Worm (Caenorhabditis elegans) whole organism, L2 larva: ENCODE measurements around the gene sipa-1.

Experiments used
- C34F6.9 ChIP-seq: fragments of 150-350 bp; optimal IDR thresholded peaks from 2 replicates; lab custom pipeline; 2014; ENCODE audit warnings: missing biosample characterization, missing genetic modification characterization
- R02D3.7 ChIP-seq: fragments of 150-350 bp; optimal IDR thresholded peaks from 2 replicates; lab custom pipeline; 2014; ENCODE audit warnings: missing biosample characterization, missing genetic modification characterization
- ZK546.5 ChIP-seq: sonication (generic microtip); optimal IDR thresholded peaks from 2 replicates; lab custom pipeline; 2017; ENCODE audit warnings: missing biosample characterization, missing genetic modification characterization
- alr-1 ChIP-seq: fragments of 150-350 bp; optimal IDR thresholded peaks from 2 replicates; lab custom pipeline; 2014; ENCODE audit warnings: missing biosample characterization, missing genetic modification characterization
- ama-1 ChIP-seq: fragments of 150-350 bp; optimal IDR thresholded peaks from 2 replicates; lab custom pipeline; 2018; ENCODE audit warnings: inconsistent platforms
- blmp-1 ChIP-seq: sonication (generic microtip); optimal IDR thresholded peaks from 2 replicates; lab custom pipeline; 2017; ENCODE audit warnings: missing genetic modification characterization, mild to moderate bottlenecking, missing compliant biosample characterization, antibody characterized with exemption, moderate library complexity; ENCODE audit not compliant: insufficient read depth
- ceh-16 ChIP-seq: fragments of 150-350 bp; optimal IDR thresholded peaks from 2 replicates; lab custom pipeline; 2014; ENCODE audit warnings: missing biosample characterization, missing genetic modification characterization
- crh-2 ChIP-seq: sonication (generic microtip); optimal IDR thresholded peaks from 2 replicates; lab custom pipeline; 2017; ENCODE audit warnings: missing biosample characterization, missing genetic modification characterization
- dmd-4 ChIP-seq: sonication (generic microtip); optimal IDR thresholded peaks from 2 replicates; lab custom pipeline; 2017; ENCODE audit warnings: missing biosample characterization, missing genetic modification characterization
- elt-1 ChIP-seq: fragments of 150-350 bp; optimal IDR thresholded peaks from 2 replicates; lab custom pipeline; 2014; ENCODE audit warnings: missing biosample characterization, missing genetic modification characterization
- elt-3 ChIP-seq: sonication (generic microtip); optimal IDR thresholded peaks from 2 replicates; lab custom pipeline; 2017; ENCODE audit warnings: missing biosample characterization, missing genetic modification characterization
- fos-1 ChIP-seq: fragments of 150-350 bp; optimal IDR thresholded peaks from 2 replicates; lab custom pipeline; 2014; ENCODE audit warnings: missing biosample characterization, missing genetic modification characterization
- gmeb-1 ChIP-seq: fragments of 150-350 bp; optimal IDR thresholded peaks from 2 replicates; lab custom pipeline; 2014; ENCODE audit warnings: missing biosample characterization, missing genetic modification characterization
- lin-39 ChIP-seq: fragments of 150-350 bp; optimal IDR thresholded peaks from 2 replicates; lab custom pipeline; 2014; ENCODE audit warnings: missing biosample characterization, missing genetic modification reagents, missing genetic modification characterization
- lsy-2 ChIP-seq, 2 experiments: fragments of 150-350 bp in 1 of 2; sonication (generic microtip) in 1 of 2; optimal IDR thresholded peaks; 2 replicates each; lab custom pipeline; 2014 to 2017; ENCODE audit warnings: missing biosample characterization in 2 of 2, missing genetic modification characterization in 2 of 2
- mab-5 ChIP-seq: fragments of 150-350 bp; optimal IDR thresholded peaks from 2 replicates; lab custom pipeline; 2014; ENCODE audit warnings: missing biosample characterization, missing genetic modification characterization
- mdl-1 ChIP-seq, 2 experiments: fragments of 150-350 bp in 1 of 2; sonication (generic microtip) in 1 of 2; optimal IDR thresholded peaks; 2 replicates each; lab custom pipeline; 2017; ENCODE audit warnings: missing biosample characterization in 2 of 2, missing genetic modification characterization in 2 of 2
- nhr-11 ChIP-seq: fragments of 150-350 bp; optimal IDR thresholded peaks from 2 replicates; lab custom pipeline; 2014; ENCODE audit warnings: missing biosample characterization, missing genetic modification characterization
- nhr-12 ChIP-seq: fragments of 150-350 bp; optimal IDR thresholded peaks from 2 replicates; lab custom pipeline; 2014; ENCODE audit warnings: missing biosample characterization, missing genetic modification characterization
- nhr-129 ChIP-seq: fragments of 150-350 bp; optimal IDR thresholded peaks from 2 replicates; lab custom pipeline; 2014; ENCODE audit warnings: missing biosample characterization, missing genetic modification characterization
- nhr-21 ChIP-seq: fragments of 150-350 bp; optimal IDR thresholded peaks from 2 replicates; lab custom pipeline; 2014; ENCODE audit warnings: missing biosample characterization, missing genetic modification characterization
- nhr-23 ChIP-seq: fragments of 150-350 bp; optimal IDR thresholded peaks from 2 replicates; lab custom pipeline; 2014; ENCODE audit warnings: missing biosample characterization, missing genetic modification reagents, missing genetic modification characterization
- nhr-25 ChIP-seq: fragments of 150-350 bp; sonication (generic microtip); optimal IDR thresholded peaks from 3 replicates; lab custom pipeline; 2014; ENCODE audit warnings: missing biosample characterization, missing genetic modification characterization
- nhr-6 ChIP-seq: fragments of 150-350 bp; optimal IDR thresholded peaks from 2 replicates; lab custom pipeline; 2014; ENCODE audit warnings: missing biosample characterization, missing genetic modification characterization
- nhr-77 ChIP-seq: fragments of 150-350 bp; optimal IDR thresholded peaks from 2 replicates; lab custom pipeline; 2014; ENCODE audit warnings: missing biosample characterization, missing genetic modification characterization
- skn-1 ChIP-seq: sonication (generic microtip); optimal IDR thresholded peaks from 2 replicates; lab custom pipeline; 2017; ENCODE audit warnings: missing biosample characterization, missing genetic modification characterization
- sma-3 ChIP-seq: sonication (generic microtip); optimal IDR thresholded peaks from 2 replicates; lab custom pipeline; 2016; ENCODE audit warnings: missing genetic modification reagents, missing genetic modification characterization, missing compliant biosample characterization
- sma-9 ChIP-seq, 2 experiments: fragments of 150-350 bp in 1 of 2; sonication (generic microtip) in 1 of 2; optimal IDR thresholded peaks; 2 replicates each; lab custom pipeline; 2014 to 2016; ENCODE audit warnings: missing genetic modification characterization in 2 of 2, mild to moderate bottlenecking in 1 of 2, missing biosample characterization in 1 of 2, missing compliant biosample characterization in 1 of 2, missing genetic modification reagents in 1 of 2, moderate library complexity in 1 of 2
- snpc-4 ChIP-seq: fragments of 150-350 bp; optimal IDR thresholded peaks from 2 replicates; lab custom pipeline; 2014; ENCODE audit warnings: missing biosample characterization, missing genetic modification characterization
- unc-55 ChIP-seq: fragments of 150-350 bp; sonication (generic microtip); optimal IDR thresholded peaks from 3 replicates; lab custom pipeline; 2014; ENCODE audit warnings: missing biosample characterization, missing genetic modification reagents, missing genetic modification characterization
- unc-62 ChIP-seq: fragments of 150-350 bp; optimal IDR thresholded peaks from 2 replicates; lab custom pipeline; 2014; ENCODE audit warnings: missing biosample characterization, missing genetic modification reagents, missing genetic modification characterization
- zag-1 ChIP-seq: fragments of 150-350 bp; optimal IDR thresholded peaks from 2 replicates; lab custom pipeline; 2014; ENCODE audit warnings: missing biosample characterization, missing genetic modification characterization
- ztf-1 ChIP-seq: fragments of 200-800 bp; sonication (Bioruptor generic); conservative IDR thresholded peaks from 2 replicates; pipeline ENCODE4 v1.3.6; 2022; ENCODE audit warnings: missing genetic modification characterization, missing compliant biosample characterization
- ztf-11 ChIP-seq: sonication (generic microtip); optimal IDR thresholded peaks from 2 replicates; lab custom pipeline; 2017; ENCODE audit warnings: missing biosample characterization, missing genetic modification characterization

Gene sipa-1

DNA sequence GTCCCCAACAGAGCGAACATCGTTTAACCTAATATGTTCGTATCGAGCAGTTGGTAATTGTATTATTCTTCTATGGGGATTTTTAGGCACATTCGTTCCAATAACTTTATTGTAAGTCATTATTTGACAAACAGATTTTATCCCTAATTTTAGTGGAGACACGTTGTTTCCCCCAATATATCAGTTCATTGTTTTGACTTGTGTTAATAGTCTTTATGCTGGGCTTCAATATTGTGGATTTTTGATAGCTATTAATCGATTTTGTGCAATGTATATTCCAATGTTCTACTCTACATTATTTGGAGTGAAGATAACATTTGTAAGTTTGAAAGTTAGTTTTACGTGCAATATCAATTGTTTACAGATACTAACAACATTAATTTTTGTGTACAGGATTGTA is 43.2 kb downstream of the sipa-1 start:
- TF ChIP-seq ztf-11 (tag; lab: Kevin White, UChicago) (no peak), snpc-4 (tag; lab: Kevin White, UChicago) (no peak), nhr-129 (tag; lab: Kevin White, UChicago) (no peak), R02D3.7 (tag; lab: Kevin White, UChicago) (no peak), lin-39 (no peak), lsy-2 (tag; optimal IDR thresholded peaks at IDR 0.05; lab: Kevin White, UChicago) (no peak), nhr-23 (tag; lab: Kevin White, UChicago) (no peak), unc-62 (GFP tag; lab: Kevin White, UChicago) (no peak), dmd-4 (no peak), nhr-12 (tag; lab: Kevin White, UChicago) (no peak), C34F6.9 (tag; lab: Kevin White, UChicago) (no peak), nhr-6 (tag; lab: Kevin White, UChicago) (no peak)

DNA sequence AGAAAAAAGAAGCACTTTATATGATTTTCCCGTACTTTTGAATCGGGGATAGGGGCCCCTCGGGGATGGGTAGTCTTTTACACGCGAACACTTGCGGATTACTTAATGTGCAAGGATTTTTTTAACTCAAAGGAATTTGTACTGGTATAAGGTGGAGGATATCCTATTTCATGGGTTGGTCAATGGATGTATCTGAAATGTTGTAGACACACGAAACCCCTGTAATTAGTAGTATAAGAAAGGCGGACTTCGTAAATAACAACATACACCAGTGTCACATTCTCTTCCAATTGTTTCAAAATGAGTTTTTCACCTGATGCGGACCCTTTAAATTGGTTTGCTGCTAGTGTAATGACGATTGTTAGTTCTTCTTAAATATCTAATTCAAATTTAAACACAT is 43.7 kb downstream of the sipa-1 start, which contains the start of gene srx-80:
Gene srx-80 (plus strand): TSS at position 301 of the 400 bp plus-strand sequence.
- TF ChIP-seq skn-1 (tag; lab: Kevin White, UChicago) = no peak
- TF ChIP-seq nhr-77 (tag; lab: Kevin White, UChicago) = no peak
- no peak for TF ChIP-seq dmd-4
- TF ChIP-seq unc-55 (GFP tag; lab: Kevin White, UChicago) = no peak
- TF ChIP-seq crh-2 (tag; lab: Kevin White, UChicago) = no peak
- TF ChIP-seq ama-1 (lab: Kevin White, UChicago) = no peak
- TF ChIP-seq mab-5 = no peak
- no peak for TF ChIP-seq unc-62 (GFP tag; lab: Kevin White, UChicago)
- TF ChIP-seq nhr-11 = no peak
- no peak for TF ChIP-seq alr-1 (tag; lab: Kevin White, UChicago)
- TF ChIP-seq lsy-2 (tag; optimal IDR thresholded peaks at IDR 0.05; lab: Kevin White, UChicago) = no peak
- TF ChIP-seq gmeb-1 (tag; lab: Kevin White, UChicago) = no peak
- no peak for TF ChIP-seq snpc-4 (tag; lab: Kevin White, UChicago)
- no peak for TF ChIP-seq nhr-12 (tag; lab: Kevin White, UChicago)
- no peak for TF ChIP-seq ZK546.5
- TF ChIP-seq zag-1 = no peak
- no peak for TF ChIP-seq lin-39
- TF ChIP-seq mdl-1 (tag; optimal IDR thresholded peaks at IDR 0.05; lab: Kevin White, UChicago) = no peak
- TF ChIP-seq blmp-1 (tag; lab: Kevin White, UChicago) = no peak

DNA sequence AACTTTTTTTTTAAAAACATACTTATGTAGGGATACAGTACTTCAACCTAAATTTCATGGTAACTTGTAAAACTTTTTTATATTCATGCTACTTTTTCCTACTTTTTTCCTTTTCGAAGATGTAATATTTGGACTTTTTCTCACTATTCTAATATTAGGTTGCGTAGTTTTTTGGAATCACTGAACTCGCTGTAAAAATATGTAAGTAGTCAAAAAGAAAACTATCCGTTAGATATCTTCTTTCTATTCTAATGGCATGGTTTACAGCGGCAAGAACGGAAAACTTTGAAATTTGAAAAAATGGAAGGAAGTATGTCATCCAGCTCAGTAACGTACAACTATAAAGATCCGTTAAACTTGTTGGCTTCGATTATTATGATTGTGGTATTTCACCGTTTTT is 47.7 kb downstream of the sipa-1 start, which contains the start of gene srx-82:
Gene srx-82 (plus strand): TSS at position 301 of the 400 bp plus-strand sequence.
- TF ChIP-seq elt-1 (tag; lab: Kevin White, UChicago) (no peak), nhr-25 (tag; lab: Kevin White, UChicago) (no peak), lsy-2 (tag; optimal IDR thresholded peaks at IDR 0.05; lab: Kevin White, UChicago) (no peak), mdl-1 (tag; optimal IDR thresholded peaks at IDR 0.05; lab: Kevin White, UChicago) (no peak), ztf-11 (tag; lab: Kevin White, UChicago) (no peak), skn-1 (tag; lab: Kevin White, UChicago) (no peak), nhr-23 (tag; lab: Kevin White, UChicago) (no peak)

- TF ChIP-seq nhr-21 (tag; lab: Kevin White, UChicago) (peak; percentile 49), crh-2 (tag; lab: Kevin White, UChicago) (peak; percentile 37), ceh-16 (tag; lab: Kevin White, UChicago) (peak; percentile 58), ama-1 (lab: Kevin White, UChicago) (no peak), fos-1 (tag; lab: Kevin White, UChicago) (peak; percentile 32), gmeb-1 (tag; lab: Kevin White, UChicago) (no peak), sma-9 (GFP tag; optimal IDR thresholded peaks at IDR 0.05; lab: Kevin White, UChicago) (peak; percentile 84), sma-9 (tag; optimal IDR thresholded peaks at IDR 0.05; lab: Kevin White, UChicago) (no peak), sma-3 (peak; percentile 75), snpc-4 (tag; lab: Kevin White, UChicago) (peak; percentile 95), elt-3 (tag; lab: Kevin White, UChicago) (no peak)
Observed at ce11 chrV:11585122-11585521, 52.0 kb downstream of the sipa-1 start.

DNA sequence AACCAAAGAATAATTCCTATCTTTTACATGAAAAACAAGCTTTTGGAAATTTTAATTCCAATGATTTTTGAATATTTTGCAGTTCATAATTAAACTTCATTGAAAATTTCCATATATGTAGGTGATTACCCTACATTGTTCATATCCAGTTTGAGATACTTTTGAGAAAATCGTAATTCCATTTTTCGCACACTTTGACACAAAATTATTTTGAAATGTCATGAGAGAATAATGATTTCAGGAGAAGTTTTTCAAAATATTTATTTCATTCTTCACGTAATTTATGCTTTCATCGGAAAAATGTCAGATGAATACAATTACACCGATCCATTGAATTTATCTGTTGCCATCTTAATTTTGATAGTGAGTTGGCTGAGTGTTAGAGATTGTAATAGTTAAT is 53.9 kb downstream of the sipa-1 start, which contains the start of gene srx-88:
Gene srx-88 (plus strand): TSS at position 301 of the 400 bp plus-strand sequence.
- TF ChIP-seq fos-1 (tag; lab: Kevin White, UChicago) = no peak
- no peak for TF ChIP-seq zag-1
- no peak for TF ChIP-seq ztf-1 (GFP tag; lab: Robert Waterston, UW)
- TF ChIP-seq lsy-2 (tag; optimal IDR thresholded peaks at IDR 0.05; lab: Kevin White, UChicago) = no peak
- TF ChIP-seq crh-2 (tag; lab: Kevin White, UChicago) = no peak
